Fruit fly (Drosophila melanogaster): ENCODE measurements around the gene CG8578.

Gene CG8578

DNA sequence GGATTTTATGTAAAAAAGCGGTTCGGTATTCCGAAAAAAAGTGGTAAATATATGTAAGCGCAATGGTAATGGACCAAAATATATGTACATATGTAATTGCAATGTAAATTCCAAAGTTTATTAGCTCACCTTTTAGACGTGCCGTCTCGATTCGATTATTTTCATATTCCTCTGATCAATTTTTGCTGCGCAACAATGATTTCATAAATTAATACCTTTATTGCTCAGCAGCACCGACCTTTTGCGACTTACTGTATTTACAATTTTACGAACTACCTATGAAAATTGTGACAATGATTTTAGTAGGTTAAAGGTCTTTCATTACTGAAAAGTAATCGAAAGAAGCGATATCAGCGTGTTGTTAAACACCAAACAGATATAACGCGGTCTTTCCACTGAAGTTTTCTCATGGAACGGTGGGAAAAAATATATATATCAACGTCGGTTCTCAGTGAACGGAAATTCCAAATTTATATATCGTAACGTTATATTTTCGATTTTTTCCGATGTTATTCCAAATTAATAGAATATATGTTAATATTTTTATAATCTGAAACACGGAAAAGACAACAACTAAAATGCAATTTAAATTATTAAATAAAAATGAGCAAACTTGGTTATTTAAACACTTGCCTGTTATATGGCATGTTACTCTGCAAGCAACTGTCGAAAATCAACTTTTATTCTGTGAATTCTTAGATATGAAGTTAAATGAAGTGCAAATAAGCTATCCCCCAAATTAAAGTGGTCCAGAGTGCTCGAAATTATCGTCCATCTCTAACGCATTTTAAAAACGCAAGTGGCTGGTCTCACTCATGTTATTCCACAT lies 45.7 kb downstream of the CG8578 start, which contains the start of the genes MSBP and CG15916 (continued):
- TF ChIP-seq Usf (GFP tag; optimal IDR thresholded peaks at IDR 0.05): peak; percentile 54
- TF ChIP-seq CG33213 (GFP tag; optimal IDR thresholded peaks at IDR 0.05): no peak
- TF ChIP-seq Adf1 (GFP tag; IDR thresholded peaks at IDR 0.05): no peak
- TF ChIP-seq Ada2b (GFP tag; IDR thresholded peaks at IDR 0.05): no peak
- no peak for TF ChIP-seq CG16779 (GFP tag; IDR thresholded peaks at IDR 0.05)
- TF ChIP-seq Jarid2 (GFP tag; optimal IDR thresholded peaks at IDR 0.05): no peak
- no peak for TF ChIP-seq Mad (GFP tag; optimal IDR thresholded peaks at IDR 0.05)
- TF ChIP-seq Hmr (GFP tag; optimal IDR thresholded peaks at IDR 0.05): peak; percentile 32
- no peak for TF ChIP-seq Aef1 (GFP tag; IDR thresholded peaks at IDR 0.05)
- TF ChIP-seq HLH3B (GFP tag; IDR thresholded peaks at IDR 0.05): no peak
- TF ChIP-seq Doc3 (GFP tag; IDR thresholded peaks at IDR 0.05; ENCODE audit: partially characterized antibody): no peak
- TF ChIP-seq sna (GFP tag; IDR thresholded peaks at IDR 0.05; ENCODE audit: partially characterized antibody): no peak
- peak; percentile 7 for TF ChIP-seq lilli (GFP tag; optimal IDR thresholded peaks at IDR 0.05)
- TF ChIP-seq Camta (GFP tag; optimal IDR thresholded peaks at IDR 0.05): no peak
- peak; percentile 27 for TF ChIP-seq CG8924 (tag; optimal IDR thresholded peaks at IDR 0.05)
- no peak for TF ChIP-seq al (GFP tag; IDR thresholded peaks at IDR 0.05)
- TF ChIP-seq chn (GFP tag; optimal IDR thresholded peaks at IDR 0.05): no peak
- TF ChIP-seq CG10267 (tag; optimal IDR thresholded peaks at IDR 0.05): peak; percentile 70
- no peak for TF ChIP-seq tna (GFP tag; IDR thresholded peaks at IDR 0.05; ENCODE audit: partially characterized antibody)
- TF ChIP-seq Hr39 (optimal IDR thresholded peaks at IDR 0.05): no peak
- TF ChIP-seq CG17359 (tag; optimal IDR thresholded peaks at IDR 0.05): no peak
- no peak for TF ChIP-seq CG6683 (GFP tag; optimal IDR thresholded peaks at IDR 0.05)
- TF ChIP-seq Gug (GFP tag; IDR thresholded peaks at IDR 0.05): no peak
- TF ChIP-seq nom (GFP tag; optimal IDR thresholded peaks at IDR 0.05): peak; percentile 69
- TF ChIP-seq Antp (GFP tag; optimal IDR thresholded peaks at IDR 0.05): no peak
- TF ChIP-seq Hr3 (GFP tag; optimal IDR thresholded peaks at IDR 0.05): peak; percentile 22
- TF ChIP-seq CG43689 (GFP tag; IDR thresholded peaks at IDR 0.05): no peak
- peak; percentile 9 for TF ChIP-seq az2 (GFP tag; optimal IDR thresholded peaks at IDR 0.05)
- no peak for TF ChIP-seq H15 (GFP tag; IDR thresholded peaks at IDR 0.05)
- no peak for TF ChIP-seq CG9609 (GFP tag; optimal IDR thresholded peaks at IDR 0.05)
- TF ChIP-seq CG16815 (GFP tag; optimal IDR thresholded peaks at IDR 0.05): peak; percentile 26
- no peak for TF ChIP-seq CG12744 (GFP tag; optimal IDR thresholded peaks at IDR 0.05)
- TF ChIP-seq CG8765 (GFP tag; IDR thresholded peaks at IDR 0.05): no peak
- no peak for TF ChIP-seq Optix (GFP tag; IDR thresholded peaks at IDR 0.05)
- TF ChIP-seq tio (GFP tag; optimal IDR thresholded peaks at IDR 0.05): no peak
- no peak for TF ChIP-seq CG2202 (tag; optimal IDR thresholded peaks at IDR 0.05)
- TF ChIP-seq CG3838 (GFP tag; optimal IDR thresholded peaks at IDR 0.05): no peak
- no peak for TF ChIP-seq Gsc (GFP tag; IDR thresholded peaks at IDR 0.05)
- TF ChIP-seq CG12155 (GFP tag; optimal IDR thresholded peaks at IDR 0.05): peak; percentile 25
- TF ChIP-seq sim (GFP tag; IDR thresholded peaks at IDR 0.05): no peak
- no peak for TF ChIP-seq Kr (GFP tag; optimal IDR thresholded peaks at IDR 0.05)
- no peak for TF ChIP-seq Rx (GFP tag; IDR thresholded peaks at IDR 0.05)
- no peak for TF ChIP-seq Abd-B (GFP tag; optimal IDR thresholded peaks at IDR 0.05)
- no peak for TF ChIP-seq C15 (GFP tag; IDR thresholded peaks at IDR 0.05)
- TF ChIP-seq CG17612 (GFP tag; IDR thresholded peaks at IDR 0.05): no peak
- TF ChIP-seq hbn (GFP tag; IDR thresholded peaks at IDR 0.05; ENCODE audit: partially characterized antibody): no peak
- TF ChIP-seq B-H1 (GFP tag; IDR thresholded peaks at IDR 0.05): no peak
- TF ChIP-seq chif (GFP tag; optimal IDR thresholded peaks at IDR 0.05): no peak
- peak; percentile 61 for TF ChIP-seq Dref (GFP tag; IDR thresholded peaks at IDR 0.05)
- TF ChIP-seq CG15011 (GFP tag; optimal IDR thresholded peaks at IDR 0.05): no peak
- TF ChIP-seq Stat92E (GFP tag; optimal IDR thresholded peaks at IDR 0.05): no peak

Data from whole organism, embryonic.